Worm (Caenorhabditis elegans) whole organism, L4/young adult: Measurements from ENCODE around the gene Y105C5B.3.

Experiments
- dao-5 ChIP-seq: sonication (generic microtip); optimal IDR thresholded peaks from 2 replicates; lab custom pipeline; 2016; ENCODE audit warnings: missing genotype, missing genetic modification characterization, moderate library complexity, missing compliant biosample characterization
- him-1 ChIP-seq: sonication (generic microtip); optimal IDR thresholded peaks from 2 replicates; lab custom pipeline; 2016; ENCODE audit warnings: missing genotype, missing genetic modification reagents, missing genetic modification characterization, missing compliant biosample characterization

DNA sequence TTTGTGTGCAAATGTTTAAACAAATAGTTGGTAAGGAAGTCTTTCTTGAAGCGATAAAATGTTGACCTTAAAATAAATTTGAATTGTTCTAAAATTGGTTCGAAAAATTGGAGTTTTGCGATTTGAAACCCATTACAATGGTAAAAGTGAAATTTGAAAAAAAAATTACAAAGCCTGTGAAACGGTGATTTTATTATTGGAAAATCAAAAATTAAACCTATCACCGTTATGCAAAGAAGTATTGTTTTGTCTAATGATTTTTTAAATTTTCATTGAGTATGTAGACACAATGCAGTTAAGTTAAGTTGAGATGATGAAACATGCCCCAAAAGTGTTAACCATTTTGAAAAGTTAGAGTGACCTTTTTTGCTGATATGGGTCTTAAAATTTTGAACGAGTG is 10.8 kb downstream of the Y105C5B.3 start:
- TF ChIP-seq him-1 (tag; lab: Kevin White, UChicago) (no peak), dao-5 (tag; lab: Kevin White, UChicago) (no peak)
